Fruit fly (Drosophila melanogaster) whole organism, adult: ENCODE measurements around the gene MCTS1.

Experiments
- CG5204 ChIP-seq: fragments of 200-800 bp; sonication (Bioruptor generic); optimal IDR thresholded peaks from 2 replicates; lab custom pipeline; 2016; ENCODE audit warnings: missing biosample characterization, missing genetic modification characterization
- tj ChIP-seq: fragments of 200-800 bp; sonication (Bioruptor generic); optimal IDR thresholded peaks from 3 replicates; lab custom pipeline; 2017; ENCODE audit warnings: missing biosample characterization, mild to moderate bottlenecking, missing genetic modification characterization, moderate library complexity

dm6 chrX:6059135-6059824, 21.6 kb downstream of the MCTS1 start:
- TF ChIP-seq tj (GFP tag; lab: Kevin White, UChicago) (no peak), CG5204 (GFP tag; lab: Kevin White, UChicago) (no peak)
